Worm (Caenorhabditis elegans): ENCODE measurements around the gene R04B5.1.
A peak's percentile ranks its signal among the peaks of the same experiment; 100 is the strongest.

The R04B5.1 gene

DNA sequence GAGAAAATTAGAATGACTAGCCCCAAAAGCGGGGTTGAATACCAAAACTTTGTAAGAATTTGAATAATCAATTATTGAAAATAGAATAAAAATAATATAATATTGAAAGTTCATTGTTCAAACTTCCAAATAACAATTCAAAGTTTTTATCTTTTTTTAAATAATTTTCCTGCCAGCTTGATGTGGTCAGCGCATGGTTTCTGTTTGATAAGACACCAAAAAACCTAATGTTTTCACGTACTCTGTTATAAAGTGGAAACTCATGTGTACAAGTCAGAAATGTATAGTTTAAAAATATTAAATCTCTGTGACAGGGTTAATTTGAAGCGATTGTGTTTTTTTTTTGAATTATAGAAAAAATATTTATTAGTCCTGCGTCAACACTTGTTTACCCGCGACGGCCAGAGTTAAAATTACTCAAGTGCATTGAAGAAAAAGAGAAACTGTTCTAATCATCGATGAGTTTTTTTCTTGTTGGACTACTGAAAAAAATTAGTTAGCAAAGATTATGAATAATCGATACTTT, 26.7 kb upstream of the R04B5.1 start, which contains the start of gene ugt-17 (continued):
- TF ChIP-seq nhr-25 (tag; optimal IDR thresholded peaks at IDR 0.05; ENCODE audit: borderline replicate concordance, insufficient read depth) (no peak), hlh-30 (tag; optimal IDR thresholded peaks at IDR 0.05; ENCODE audit: insufficient read depth) (no peak), nhr-102 (tag; optimal IDR thresholded peaks at IDR 0.05) (peak; percentile 7), hif-1 (tag; optimal IDR thresholded peaks at IDR 0.05) (no peak), nhr-10 (tag; optimal IDR thresholded peaks at IDR 0.05) (no peak), jun-1 (tag; optimal IDR thresholded peaks at IDR 0.05) (no peak), madf-9 (GFP tag; conservative IDR thresholded peaks at IDR 0.05) (no peak), spr-1 (tag; optimal IDR thresholded peaks at IDR 0.05) (no peak), nhr-111 (GFP tag; optimal IDR thresholded peaks at IDR 0.05) (no peak), lin-15B (tag; optimal IDR thresholded peaks at IDR 0.05) (no peak), ceh-62 (tag; optimal IDR thresholded peaks at IDR 0.05) (no peak), lim-7 (GFP tag; IDR thresholded peaks at IDR 0.05) (no peak), snpc-4 (tag; optimal IDR thresholded peaks at IDR 0.05) (no peak), daf-16 (GFP tag; optimal IDR thresholded peaks at IDR 0.05) (no peak), daf-16 (tag; optimal IDR thresholded peaks at IDR 0.05) (peak; percentile 91), pqm-1 (tag; optimal IDR thresholded peaks at IDR 0.05) (peak; percentile 74), egl-27 (tag; optimal IDR thresholded peaks at IDR 0.05) (no peak), dpl-1 (GFP tag; optimal IDR thresholded peaks at IDR 0.05) (no peak), zip-11 (GFP tag; IDR thresholded peaks at IDR 0.05) (no peak), daf-8 (GFP tag; IDR thresholded peaks at IDR 0.05) (no peak), mep-1 (tag; optimal IDR thresholded peaks at IDR 0.05) (no peak), aha-1 (tag) (no peak), saeg-2 (GFP tag; IDR thresholded peaks at IDR 0.05) (no peak), mes-2 (tag; optimal IDR thresholded peaks at IDR 0.05; ENCODE audit: poor library complexity, severe bottlenecking) (no peak), mxl-2 (GFP tag; conservative IDR thresholded peaks at IDR 0.05) (no peak), sdz-12 (GFP tag; optimal IDR thresholded peaks at IDR 0.05) (no peak), zfp-3 (GFP tag; conservative IDR thresholded peaks at IDR 0.05) (no peak), egl-43 (GFP tag; IDR thresholded peaks at IDR 0.05) (no peak), F26F4.8 (GFP tag; conservative IDR thresholded peaks at IDR 0.05) (no peak), daf-19 (GFP tag; conservative IDR thresholded peaks at IDR 0.05) (no peak), nhr-42 (GFP tag; IDR thresholded peaks at IDR 0.05) (no peak), fkh-10 (GFP tag; optimal IDR thresholded peaks at IDR 0.05) (no peak), arid-1 (GFP tag; conservative IDR thresholded peaks at IDR 0.05) (no peak), dmd-6 (GFP tag; IDR thresholded peaks at IDR 0.05) (peak; percentile 78), pha-4 (GFP tag; IDR thresholded peaks at IDR 0.05) (no peak), pha-4 (tag; optimal IDR thresholded peaks at IDR 0.05) (no peak), duxl-1 (tag; optimal IDR thresholded peaks at IDR 0.05; ENCODE audit: poor library complexity) (no peak), dve-1 (tag; optimal IDR thresholded peaks at IDR 0.05; ENCODE audit: insufficient read depth) (peak; percentile 70), Y105C5A.15 (GFP tag; IDR thresholded peaks at IDR 0.05) (no peak)

DNA sequence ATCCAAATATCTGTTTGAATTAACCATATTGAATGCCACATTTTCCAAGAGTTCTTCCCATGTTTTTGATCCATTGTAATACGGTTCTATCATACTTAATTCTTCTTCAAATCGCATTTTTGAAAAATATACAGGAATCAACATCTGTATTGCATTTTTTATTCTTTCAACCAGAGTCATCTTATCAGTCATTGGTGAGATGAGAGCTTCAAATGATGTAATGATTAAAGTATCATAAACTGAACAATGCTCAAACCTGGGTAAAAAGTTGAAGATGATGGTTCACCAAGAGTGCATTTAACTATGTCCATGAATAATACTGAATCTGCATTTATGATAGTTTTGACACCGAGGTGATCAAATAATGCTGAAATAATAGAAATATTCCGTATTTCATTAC, 25.7 kb upstream of the R04B5.1 start:
- TF ChIP-seq daf-8 (GFP tag; IDR thresholded peaks at IDR 0.05) (no peak), jun-1 (tag; optimal IDR thresholded peaks at IDR 0.05) (no peak), ceh-62 (tag; optimal IDR thresholded peaks at IDR 0.05) (no peak), madf-5 (GFP tag; IDR thresholded peaks at IDR 0.05) (no peak), F49E8.2 (tag; optimal IDR thresholded peaks at IDR 0.05; ENCODE audit: borderline replicate concordance) (no peak), unc-62 (GFP tag; optimal IDR thresholded peaks at IDR 0.05 in 1 of 2) (no peak), unc-62 (tag; optimal IDR thresholded peaks at IDR 0.05) (no peak), Y105C5A.15 (GFP tag; IDR thresholded peaks at IDR 0.05) (no peak), fkh-10 (GFP tag; optimal IDR thresholded peaks at IDR 0.05) (no peak), F37D6.2 (tag; optimal IDR thresholded peaks at IDR 0.05) (no peak), ztf-7 (tag; optimal IDR thresholded peaks at IDR 0.05) (peak; percentile 80), saeg-2 (GFP tag; IDR thresholded peaks at IDR 0.05) (no peak), mdt-29 (GFP tag; IDR thresholded peaks at IDR 0.05) (no peak), Y48G9A.11 (GFP tag; IDR thresholded peaks at IDR 0.05) (no peak), pqm-1 (tag; optimal IDR thresholded peaks at IDR 0.05) (peak; percentile 34), hmg-1.1 (GFP tag; IDR thresholded peaks at IDR 0.05) (no peak), lsy-2 (tag; optimal IDR thresholded peaks at IDR 0.05) (no peak), gei-8 (GFP tag; optimal IDR thresholded peaks at IDR 0.05) (no peak), lin-13 (GFP tag; optimal IDR thresholded peaks at IDR 0.05) (no peak), ceh-20 (GFP tag; IDR thresholded peaks at IDR 0.05) (no peak)

Data from whole organism, L4 larva.